Fruit fly (Drosophila melanogaster) whole organism, embryonic: ENCODE data around the gene Cpr5C.

ENCODE experiments used
- Bdp1 ChIP-seq: fragments of 200-800 bp; sonication (Bioruptor generic); optimal IDR thresholded peaks from 3 replicates; lab custom pipeline; 2016; ENCODE audit warnings: missing biosample characterization, missing genetic modification characterization
- Blimp-1 ChIP-seq: fragments of 200-800 bp; sonication (Bioruptor generic); optimal IDR thresholded peaks from 3 replicates; lab custom pipeline; 2018; ENCODE audit warnings: missing biosample characterization, missing genetic modification characterization, mild to moderate bottlenecking, moderate library complexity, missing genetic modification reagents
- CG10209 ChIP-seq: fragments of 200-800 bp; sonication (Bioruptor generic); optimal IDR thresholded peaks from 3 replicates; lab custom pipeline; 2017; ENCODE audit warnings: missing biosample characterization, mild to moderate bottlenecking, missing genetic modification characterization, missing genetic modification reagents
- CG10321 ChIP-seq: fragments of 200-800 bp; sonication (Bioruptor generic); IDR thresholded peaks from 2 replicates; pipeline ENCODE4 v1.3.6; 2022; ENCODE audit warnings: missing biosample characterization, missing genetic modification characterization
- CG12299 ChIP-seq: fragments of 200-800 bp; sonication (Bioruptor generic); optimal IDR thresholded peaks from 2 replicates; lab custom pipeline; 2018; ENCODE audit warnings: missing biosample characterization, mild to moderate bottlenecking, missing genetic modification characterization
- CG14441 ChIP-seq: fragments of 200-800 bp; sonication (Bioruptor generic); IDR thresholded peaks from 2 replicates; pipeline ENCODE4 v1.3.6; 2022; ENCODE audit warnings: missing biosample characterization, missing genetic modification characterization
- CG1603 ChIP-seq: fragments of 200-800 bp; sonication (Bioruptor generic); optimal IDR thresholded peaks from 2 replicates; lab custom pipeline; 2019; ENCODE audit warnings: missing biosample characterization, mild to moderate bottlenecking, missing genetic modification characterization, moderate library complexity
- CG16815 ChIP-seq: fragments of 200-800 bp; sonication (Bioruptor generic); optimal IDR thresholded peaks from 3 replicates; lab custom pipeline; 2017; ENCODE audit warnings: missing biosample characterization, mild to moderate bottlenecking, missing genetic modification characterization
- CG17385 ChIP-seq: fragments of 200-800 bp; sonication (Bioruptor generic); optimal IDR thresholded peaks from 3 replicates; lab custom pipeline; 2018; ENCODE audit warnings: missing biosample characterization, mild to moderate bottlenecking, missing genetic modification characterization
- CG31224 ChIP-seq: fragments of 200-800 bp; sonication (Bioruptor generic); IDR thresholded peaks from 2 replicates; pipeline ENCODE4 v1.3.6; 2022; ENCODE audit warnings: missing biosample characterization, missing genetic modification characterization
- CG31365 ChIP-seq: fragments of 200-800 bp; sonication (Bioruptor generic); optimal IDR thresholded peaks from 2 replicates; lab custom pipeline; 2018; ENCODE audit warnings: missing biosample characterization, mild to moderate bottlenecking, missing genetic modification characterization
- CG32532 ChIP-seq: fragments of 200-800 bp; sonication (Bioruptor generic); IDR thresholded peaks from 2 replicates; pipeline ENCODE4 v1.3.6; 2022; ENCODE audit warnings: missing biosample characterization, missing genetic modification characterization
- CG33557 ChIP-seq: fragments of 200-800 bp; sonication (Bioruptor generic); optimal IDR thresholded peaks from 2 replicates; lab custom pipeline; 2019; ENCODE audit warnings: missing biosample characterization, mild to moderate bottlenecking, missing genetic modification characterization, moderate library complexity
- CG34224 ChIP-seq: fragments of 200-800 bp; sonication (Bioruptor generic); IDR thresholded peaks from 3 replicates; pipeline ENCODE4 v1.3.6; 2022; ENCODE audit warnings: missing biosample characterization, missing genetic modification characterization; ENCODE audit not compliant: partially characterized antibody
- CG4730 ChIP-seq: fragments of 200-800 bp; sonication (Bioruptor generic); IDR thresholded peaks from 2 replicates; pipeline ENCODE4 v1.3.6; 2022; ENCODE audit warnings: missing biosample characterization, missing genetic modification characterization
- CG5245 ChIP-seq: fragments of 200-800 bp; sonication (Bioruptor generic); optimal IDR thresholded peaks from 3 replicates; lab custom pipeline; 2016; ENCODE audit warnings: missing biosample characterization, missing genetic modification characterization
- CG6272 ChIP-seq: fragments of 200-800 bp; sonication (Bioruptor generic); IDR thresholded peaks from 2 replicates; pipeline ENCODE4 v1.3.6; 2022; ENCODE audit warnings: missing biosample characterization, missing genetic modification characterization
- CG7271 ChIP-seq: fragments of 200-800 bp; sonication (Bioruptor generic); optimal IDR thresholded peaks from 2 replicates; lab custom pipeline; 2018; ENCODE audit warnings: missing biosample characterization, mild to moderate bottlenecking, missing genetic modification characterization, moderate library complexity
- CG8478 ChIP-seq: fragments of >200 bp; optimal IDR thresholded peaks from 2 replicates; lab custom pipeline; 2018
- CG9876 ChIP-seq: fragments of 200-800 bp; sonication (Bioruptor generic); optimal IDR thresholded peaks from 2 replicates; lab custom pipeline; 2016; ENCODE audit warnings: missing biosample characterization, missing genetic modification characterization
- CrebB ChIP-seq: fragments of 200-800 bp; sonication (Bioruptor generic); optimal IDR thresholded peaks from 3 replicates; lab custom pipeline; 2018; ENCODE audit warnings: missing biosample characterization, mild to moderate bottlenecking, missing genetic modification characterization
- Dbx ChIP-seq: fragments of 200-800 bp; sonication (Bioruptor generic); IDR thresholded peaks from 3 replicates; pipeline ENCODE4 v1.3.6; 2022; ENCODE audit warnings: missing biosample characterization, missing genetic modification characterization
- Dref ChIP-seq: fragments of 200-800 bp; sonication (Bioruptor generic); IDR thresholded peaks from 2 replicates; pipeline ENCODE4 v1.3.6; 2022; ENCODE audit warnings: missing biosample characterization, missing genetic modification characterization
- Elba2 ChIP-seq: fragments of 200-800 bp; sonication (Bioruptor generic); optimal IDR thresholded peaks from 3 replicates; lab custom pipeline; 2016; ENCODE audit warnings: missing biosample characterization, missing genetic modification characterization
- Hand ChIP-seq: fragments of 200-800 bp; sonication (Bioruptor generic); optimal IDR thresholded peaks from 2 replicates; lab custom pipeline; 2017; ENCODE audit warnings: mild to moderate bottlenecking, missing biosample characterization, missing genetic modification reagents, missing genetic modification characterization
- Hey ChIP-seq: fragments of 200-800 bp; sonication (Bioruptor generic); optimal IDR thresholded peaks from 3 replicates; lab custom pipeline; 2018; ENCODE audit warnings: missing biosample characterization, mild to moderate bottlenecking, missing genetic modification characterization
- Hr39 ChIP-seq: fragments of >200 bp; optimal IDR thresholded peaks from 2 replicates; lab custom pipeline; 2017
- Hr51 ChIP-seq, 2 experiments: fragments of 200-800 bp; sonication (Bioruptor generic); optimal IDR thresholded peaks; 2 replicates in 1 of 2; 3 replicates in 1 of 2; lab custom pipeline; 2016 to 2018; ENCODE audit warnings: missing biosample characterization in 2 of 2, missing genetic modification characterization in 2 of 2, mild to moderate bottlenecking in 1 of 2, moderate library complexity in 1 of 2
- Hr78 ChIP-seq, 2 experiments: fragments of 200-800 bp in 1 of 2; fragments of >200 bp in 1 of 2; sonication (Bioruptor generic) in 1 of 2; optimal IDR thresholded peaks; 2 replicates each; lab custom pipeline; 2017 to 2019; ENCODE audit warnings: missing biosample characterization in 2 of 2, missing genetic modification characterization in 2 of 2, mild to moderate bottlenecking in 1 of 2, moderate library complexity in 1 of 2
- MBD-R2 ChIP-seq: fragments of 200-800 bp; sonication (Bioruptor generic); IDR thresholded peaks from 2 replicates; pipeline ENCODE4 v1.3.6; 2022; ENCODE audit warnings: missing biosample characterization, missing genetic modification characterization
- NfI ChIP-seq: fragments of 200-800 bp; sonication (Bioruptor generic); optimal IDR thresholded peaks from 3 replicates; lab custom pipeline; 2018; ENCODE audit warnings: missing biosample characterization, mild to moderate bottlenecking, missing genetic modification characterization, moderate library complexity
- Ptx1 ChIP-seq: fragments of 200-800 bp; sonication (Bioruptor generic); IDR thresholded peaks from 2 replicates; pipeline ENCODE4 v1.3.6; 2022; ENCODE audit warnings: missing biosample characterization, missing genetic modification characterization
- TFAM ChIP-seq: fragments of 200-800 bp; sonication (Bioruptor generic); optimal IDR thresholded peaks from 2 replicates; lab custom pipeline; 2017; ENCODE audit warnings: missing biosample characterization, missing genetic modification characterization, inconsistent platforms
- Vsx1 ChIP-seq: fragments of 200-800 bp; sonication (Bioruptor generic); optimal IDR thresholded peaks from 2 replicates; lab custom pipeline; 2017; ENCODE audit warnings: missing biosample characterization, mild to moderate bottlenecking, missing genetic modification characterization, missing genetic modification reagents
- ash1 ChIP-seq: fragments of 200-800 bp; sonication (Bioruptor generic); optimal IDR thresholded peaks from 2 replicates; lab custom pipeline; 2018; ENCODE audit warnings: missing biosample characterization, mild to moderate bottlenecking, missing genetic modification characterization
- chif ChIP-seq, 2 experiments: fragments of 200-800 bp; sonication (Bioruptor generic); optimal IDR thresholded peaks; 3 replicates each; lab custom pipeline; 2016; ENCODE audit warnings: missing biosample characterization in 2 of 2, missing genetic modification characterization in 2 of 2
- croc ChIP-seq: fragments of 200-800 bp; sonication (Bioruptor generic); conservative IDR thresholded peaks from 3 replicates; pipeline ENCODE4 v1.3.6; 2022; ENCODE audit warnings: missing biosample characterization, missing genetic modification characterization
- fd64A ChIP-seq: fragments of 200-800 bp; sonication (Bioruptor generic); optimal IDR thresholded peaks from 3 replicates; lab custom pipeline; 2018; ENCODE audit warnings: missing biosample characterization, mild to moderate bottlenecking, missing genetic modification characterization
- fd96Cb ChIP-seq: fragments of 200-800 bp; sonication (Bioruptor generic); optimal IDR thresholded peaks from 2 replicates; lab custom pipeline; 2018; ENCODE audit warnings: missing biosample characterization, mild to moderate bottlenecking, missing genetic modification characterization, moderate library complexity
- hth ChIP-seq: fragments of >200 bp; optimal IDR thresholded peaks from 2 replicates; lab custom pipeline; 2017; ENCODE audit warnings: inconsistent platforms
- lilli ChIP-seq: fragments of 200-800 bp; sonication (Bioruptor generic); optimal IDR thresholded peaks from 3 replicates; lab custom pipeline; 2016; ENCODE audit warnings: missing biosample characterization, missing genetic modification characterization
- luna ChIP-seq: fragments of 200-800 bp; sonication (Bioruptor generic); optimal IDR thresholded peaks from 2 replicates; lab custom pipeline; 2016; ENCODE audit warnings: missing biosample characterization, missing genetic modification characterization
- nerfin-1 ChIP-seq: fragments of 200-800 bp; sonication (Bioruptor generic); optimal IDR thresholded peaks from 3 replicates; lab custom pipeline; 2019; ENCODE audit warnings: missing biosample characterization, mild to moderate bottlenecking, missing genetic modification characterization, moderate library complexity
- p53 ChIP-seq: fragments of 200-800 bp; sonication (Bioruptor generic); optimal IDR thresholded peaks from 2 replicates; lab custom pipeline; 2016; ENCODE audit warnings: missing biosample characterization, missing genetic modification characterization
- ranshi ChIP-seq: fragments of 200-800 bp; sonication (Bioruptor generic); IDR thresholded peaks from 2 replicates; pipeline ENCODE4 v1.3.6; 2022; ENCODE audit warnings: missing biosample characterization, missing genetic modification characterization
- rib ChIP-seq: fragments of 200-800 bp; sonication (Bioruptor generic); IDR thresholded peaks from 2 replicates; pipeline ENCODE4 v1.3.6; 2022; ENCODE audit warnings: missing biosample characterization, missing genetic modification characterization
- tgo ChIP-seq: fragments of 200-800 bp; sonication (Bioruptor generic); IDR thresholded peaks from 3 replicates; pipeline ENCODE4 v1.3.6; 2022; ENCODE audit warnings: missing biosample characterization, missing genetic modification characterization
- wor ChIP-seq: fragments of 200-800 bp; sonication (Bioruptor generic); IDR thresholded peaks from 2 replicates; pipeline ENCODE4 v1.3.6; 2022; ENCODE audit warnings: missing biosample characterization, missing genetic modification characterization
- zf30C ChIP-seq: fragments of 200-800 bp; sonication (Bioruptor generic); optimal IDR thresholded peaks from 3 replicates; lab custom pipeline; 2018; ENCODE audit warnings: missing biosample characterization, mild to moderate bottlenecking, missing genetic modification characterization

Gene Cpr5C

dm6 chrX:5764001-5764892 lies 40.2 kb upstream of the Cpr5C start, which contains the start of the genes MAPk-Ak2 and CG42699:
MAPk-Ak2 (minus strand) TSS chrX:5764203.
CG42699 (plus strand) TSS chrX:5764553.
- TF ChIP-seq NfI (GFP tag; lab: Kevin White, UChicago) (peak; percentile 76), CG5245 (GFP tag; lab: Kevin White, UChicago) (peak; percentile 67), Hr78 (GFP tag; optimal IDR thresholded peaks at IDR 0.05; lab: Kevin White, UChicago) (no peak), zf30C (GFP tag; lab: Kevin White, UChicago) (no peak), CG31365 (tag; lab: Kevin White, UChicago) (peak; percentile 71), Vsx1 (GFP tag; lab: Kevin White, UChicago) (peak; percentile 78), luna (GFP tag; lab: Kevin White, UChicago) (peak; percentile 67), TFAM (peak; percentile 38), Hand (GFP tag; lab: Kevin White, UChicago) (peak; percentile 62), CG9876 (GFP tag; lab: Kevin White, UChicago) (peak; percentile 65), CG16815 (no peak), Hr51 (GFP tag; optimal IDR thresholded peaks at IDR 0.05; lab: Kevin White, UChicago) (peak; percentile 33 to 72), lilli (GFP tag; lab: Kevin White, UChicago) (peak; percentile 67), CG4730 (GFP tag; lab: Robert Waterston, UW) (peak; percentile 7; the same call in 1 of the 2 replicates), p53 (GFP tag; lab: Kevin White, UChicago) (peak; percentile 59), CG1603 (tag; lab: Kevin White, UChicago) (peak; percentile 65), ash1 (GFP tag; lab: Kevin White, UChicago) (peak; percentile 84), CG12299 (peak; percentile 86), CG10209 (GFP tag; lab: Kevin White, UChicago) (peak; percentile 78), Hey (tag; lab: Kevin White, UChicago) (peak; percentile 80), tgo (peak; percentile 31; the same call in 2 of the 3 replicates), CG8478 (lab: Kevin White, UChicago) (no peak), Hr39 (lab: Kevin White, UChicago) (no peak), CG17385 (GFP tag; lab: Kevin White, UChicago) (peak; percentile 81), Elba2 (GFP tag; lab: Kevin White, UChicago) (no peak), fd96Cb (tag; lab: Kevin White, UChicago) (peak; percentile 39), nerfin-1 (tag; lab: Kevin White, UChicago) (peak; percentile 94), wor (GFP tag; lab: Robert Waterston, UW) (no peak), rib (GFP tag; lab: Robert Waterston, UW) (0 out of 2 replicates have a peak, but pooled peaks have one; percentile 15), croc (GFP tag; lab: Robert Waterston, UW) (no peak), Dbx (GFP tag; lab: Robert Waterston, UW) (peak; percentile 62; the same call in 1 of the 3 replicates), CrebB (tag; lab: Kevin White, UChicago) (peak; percentile 87), CG34224 (GFP tag; lab: Robert Waterston, UW) (peak; percentile 16; the same call in 2 of the 3 replicates), Bdp1 (GFP tag; lab: Kevin White, UChicago) (peak; percentile 71), CG32532 (GFP tag; lab: Robert Waterston, UW) (peak; percentile 55), CG31224 (GFP tag; lab: Robert Waterston, UW) (no peak), Blimp-1 (GFP tag; lab: Kevin White, UChicago) (peak; percentile 72), CG33557 (GFP tag; lab: Kevin White, UChicago) (peak; percentile 90), Dref (GFP tag; lab: Robert Waterston, UW) (peak; percentile 86), Ptx1 (GFP tag; lab: Robert Waterston, UW) (peak; percentile 27; the same call in 1 of the 2 replicates), MBD-R2 (GFP tag; lab: Robert Waterston, UW) (peak; percentile 34; the same call in 1 of the 2 replicates), ranshi (GFP tag; lab: Robert Waterston, UW) (no peak; the same call in 1 of the 2 replicates), CG7271 (tag; lab: Kevin White, UChicago) (peak; percentile 25), chif (GFP tag; optimal IDR thresholded peaks at IDR 0.05; lab: Kevin White, UChicago) (peak; percentile 68 to 69), hth (lab: Kevin White, UChicago) (no peak), CG10321 (GFP tag; lab: Robert Waterston, UW) (peak; percentile 62), CG6272 (GFP tag; lab: Robert Waterston, UW) (no peak), fd64A (GFP tag; lab: Kevin White, UChicago) (peak; percentile 83), CG14441 (peak; percentile 56; the same call in 1 of the 2 replicates)
